Worm (Caenorhabditis elegans): ENCODE data around the gene ins-6.

ins-6 gene

ce11 chrII:5968037-5968436 lies 32.2 kb upstream of the ins-6 start, which contains the start of gene B0034.1:
B0034.1 (plus strand) TSS chrII:5968337.
- TF ChIP-seq nhr-23 (tag; optimal IDR thresholded peaks at IDR 0.05) (no peak), jun-1 (tag; optimal IDR thresholded peaks at IDR 0.05) (no peak), nhr-12 (tag; optimal IDR thresholded peaks at IDR 0.05) (no peak), snpc-4 (tag; optimal IDR thresholded peaks at IDR 0.05) (no peak), pha-4 (tag; optimal IDR thresholded peaks at IDR 0.05) (no peak), nhr-11 (tag; optimal IDR thresholded peaks at IDR 0.05) (no peak), ceh-28 (tag; optimal IDR thresholded peaks at IDR 0.05) (no peak)

ce11 chrII:5969303-5969702 lies 30.9 kb upstream of the ins-6 start, which contains the start of gene B0034.4:
B0034.4 (minus strand) TSS chrII:5969531.
- TF ChIP-seq tbx-2 (tag; optimal IDR thresholded peaks at IDR 0.05) (no peak), nhr-237 (tag; optimal IDR thresholded peaks at IDR 0.05) (no peak), nhr-25 (tag; optimal IDR thresholded peaks at IDR 0.05) (peak; percentile 21)

ce11 chrII:5974878-5975277 lies 25.4 kb upstream of the ins-6 start, which contains the start of gene B0034.5:
B0034.5 (minus strand) TSS chrII:5974978.
- no peak for TF ChIP-seq nhr-43 (tag; optimal IDR thresholded peaks at IDR 0.05; ENCODE audit: poor library complexity, severe bottlenecking)
- TF ChIP-seq sea-2 (GFP tag; optimal IDR thresholded peaks at IDR 0.05) = no peak
- no peak for TF ChIP-seq ceh-82 (tag; optimal IDR thresholded peaks at IDR 0.05)
- TF ChIP-seq mml-1 (tag; optimal IDR thresholded peaks at IDR 0.05) = no peak
- TF ChIP-seq pha-4 (tag; optimal IDR thresholded peaks at IDR 0.05) = no peak
- TF ChIP-seq eor-1 (tag; optimal IDR thresholded peaks at IDR 0.05) = no peak
- TF ChIP-seq mdl-1 (tag; optimal IDR thresholded peaks at IDR 0.05) = no peak
- TF ChIP-seq R02D3.7 (tag; optimal IDR thresholded peaks at IDR 0.05) = no peak

ce11 chrII:5988224-5988623 lies 12.0 kb upstream of the ins-6 start, which contains the start of gene ins-2:
ins-2 (plus strand) TSS chrII:5988524.
- TF ChIP-seq hmg-11 (tag; optimal IDR thresholded peaks at IDR 0.05) (no peak), ztf-4 (tag; optimal IDR thresholded peaks at IDR 0.05) (no peak), fkh-2 (tag; optimal IDR thresholded peaks at IDR 0.05) (no peak), lin-39 (tag; optimal IDR thresholded peaks at IDR 0.05) (no peak), nhr-237 (tag; optimal IDR thresholded peaks at IDR 0.05) (no peak), ceh-28 (tag; optimal IDR thresholded peaks at IDR 0.05) (no peak), lsy-12 (tag; optimal IDR thresholded peaks at IDR 0.05) (no peak), R02D3.7 (tag; optimal IDR thresholded peaks at IDR 0.05) (no peak), nhr-25 (tag; optimal IDR thresholded peaks at IDR 0.05) (no peak)

- TF ChIP-seq lsy-12 (tag; optimal IDR thresholded peaks at IDR 0.05) (no peak), nhr-77 (tag; optimal IDR thresholded peaks at IDR 0.05) (no peak), fos-1 (tag; optimal IDR thresholded peaks at IDR 0.05) (no peak), ZK546.5 (tag; optimal IDR thresholded peaks at IDR 0.05) (no peak), egl-27 (tag; optimal IDR thresholded peaks at IDR 0.05) (no peak), R02D3.7 (tag; optimal IDR thresholded peaks at IDR 0.05) (no peak), nhr-25 (tag; optimal IDR thresholded peaks at IDR 0.05) (no peak), unc-39 (tag; optimal IDR thresholded peaks at IDR 0.05) (no peak), nhr-12 (tag; optimal IDR thresholded peaks at IDR 0.05) (no peak), sea-2 (GFP tag; optimal IDR thresholded peaks at IDR 0.05) (no peak), skn-1 (tag; optimal IDR thresholded peaks at IDR 0.05) (no peak), nhr-23 (tag; optimal IDR thresholded peaks at IDR 0.05) (no peak)
Measured at ce11 chrII:5990668-5991067, 9.6 kb upstream of the ins-6 start, which contains the start of gene ins-3. ins-3 (minus strand) TSS chrII:5990768.

- TF ChIP-seq nhr-12 (tag; optimal IDR thresholded peaks at IDR 0.05) (no peak), snpc-4 (tag; optimal IDR thresholded peaks at IDR 0.05) (no peak), fkh-2 (tag; optimal IDR thresholded peaks at IDR 0.05) (no peak), tbx-2 (tag; optimal IDR thresholded peaks at IDR 0.05) (no peak), nhr-67 (tag; optimal IDR thresholded peaks at IDR 0.05) (no peak), fkh-10 (GFP tag; optimal IDR thresholded peaks at IDR 0.05) (no peak), hmg-11 (tag; optimal IDR thresholded peaks at IDR 0.05) (no peak), ZK546.5 (tag; optimal IDR thresholded peaks at IDR 0.05) (no peak), lin-15B (tag; optimal IDR thresholded peaks at IDR 0.05) (no peak), elt-1 (tag; optimal IDR thresholded peaks at IDR 0.05) (no peak), ceh-16 (tag; optimal IDR thresholded peaks at IDR 0.05) (no peak), eor-1 (tag; optimal IDR thresholded peaks at IDR 0.05) (no peak), sea-2 (GFP tag; optimal IDR thresholded peaks at IDR 0.05) (no peak), elt-2 (tag; optimal IDR thresholded peaks at IDR 0.05) (no peak), pha-4 (tag; optimal IDR thresholded peaks at IDR 0.05) (no peak), ztf-4 (tag; optimal IDR thresholded peaks at IDR 0.05) (no peak), nhr-28 (tag; optimal IDR thresholded peaks at IDR 0.05) (no peak), skn-1 (tag; optimal IDR thresholded peaks at IDR 0.05) (no peak)
Measured at ce11 chrII:5996066-5996465, 4.2 kb upstream of the ins-6 start, which contains the start of gene ins-4. ins-4 (plus strand) TSS chrII:5996366.
